Fruit fly (Drosophila melanogaster) whole organism, embryonic: ENCODE measurements around the gene CG2794.

Experiments used
- Antp ChIP-seq: fragments of 200-800 bp; sonication (Bioruptor generic); optimal IDR thresholded peaks from 3 replicates; lab custom pipeline; 2016; ENCODE audit warnings: missing biosample characterization, missing genetic modification characterization
- Asciz ChIP-seq: fragments of 200-800 bp; sonication (Bioruptor generic); optimal IDR thresholded peaks from 2 replicates; lab custom pipeline; 2017; ENCODE audit warnings: missing biosample characterization, mild to moderate bottlenecking, missing genetic modification characterization, missing genetic modification reagents
- Atf-2 ChIP-seq: fragments of 200-800 bp; sonication (Bioruptor generic); optimal IDR thresholded peaks from 2 replicates; lab custom pipeline; 2016; ENCODE audit warnings: missing biosample characterization, missing genetic modification characterization
- Blimp-1 ChIP-seq: fragments of 200-800 bp; sonication (Bioruptor generic); optimal IDR thresholded peaks from 3 replicates; lab custom pipeline; 2018; ENCODE audit warnings: missing biosample characterization, missing genetic modification characterization, mild to moderate bottlenecking, moderate library complexity, missing genetic modification reagents
- C15 ChIP-seq: fragments of 200-800 bp; sonication (Bioruptor generic); IDR thresholded peaks from 3 replicates; pipeline ENCODE4 v1.3.6; 2022; ENCODE audit warnings: missing biosample characterization, missing genetic modification characterization
- CG10543 ChIP-seq: fragments of 200-800 bp; sonication (Bioruptor generic); optimal IDR thresholded peaks from 3 replicates; lab custom pipeline; 2017; ENCODE audit warnings: missing biosample characterization, mild to moderate bottlenecking, missing genetic modification characterization, moderate library complexity
- CG11560 ChIP-seq: fragments of 200-800 bp; sonication (Bioruptor generic); IDR thresholded peaks from 3 replicates; pipeline ENCODE4 v1.3.6; 2022; ENCODE audit warnings: missing biosample characterization, missing genetic modification characterization
- CG12299 ChIP-seq: fragments of 200-800 bp; sonication (Bioruptor generic); optimal IDR thresholded peaks from 2 replicates; lab custom pipeline; 2018; ENCODE audit warnings: missing biosample characterization, mild to moderate bottlenecking, missing genetic modification characterization
- CG14965 ChIP-seq: fragments of 200-800 bp; sonication (Bioruptor generic); optimal IDR thresholded peaks from 2 replicates; lab custom pipeline; 2016; ENCODE audit warnings: missing biosample characterization, missing genetic modification characterization, borderline replicate concordance
- CG1529 ChIP-seq: fragments of 200-800 bp; sonication (Bioruptor generic); optimal IDR thresholded peaks from 3 replicates; lab custom pipeline; 2018; ENCODE audit warnings: missing biosample characterization, missing genetic modification characterization
- CG16779 ChIP-seq: fragments of 200-800 bp; sonication (Bioruptor generic); IDR thresholded peaks from 2 replicates; pipeline ENCODE4 v1.3.6; 2022; ENCODE audit warnings: missing biosample characterization, missing genetic modification characterization
- CG17385 ChIP-seq: fragments of 200-800 bp; sonication (Bioruptor generic); optimal IDR thresholded peaks from 3 replicates; lab custom pipeline; 2018; ENCODE audit warnings: missing biosample characterization, mild to moderate bottlenecking, missing genetic modification characterization
- CG17612 ChIP-seq: fragments of 200-800 bp; sonication (Bioruptor generic); IDR thresholded peaks from 2 replicates; pipeline ENCODE4 v1.3.6; 2022; ENCODE audit warnings: missing biosample characterization, missing genetic modification characterization
- CG1792 ChIP-seq: fragments of 200-800 bp; sonication (Bioruptor generic); optimal IDR thresholded peaks from 2 replicates; lab custom pipeline; 2016; ENCODE audit warnings: missing biosample characterization, missing genetic modification characterization
- CG2129 ChIP-seq: fragments of 200-800 bp; sonication (Bioruptor generic); IDR thresholded peaks from 2 replicates; pipeline ENCODE4 v1.3.6; 2022; ENCODE audit warnings: missing biosample characterization, missing genetic modification characterization; ENCODE audit not compliant: partially characterized antibody
- CG30403 ChIP-seq: fragments of 200-800 bp; sonication (Bioruptor generic); optimal IDR thresholded peaks from 3 replicates; lab custom pipeline; 2016; ENCODE audit warnings: missing biosample characterization, missing genetic modification characterization
- CG3065 ChIP-seq: fragments of 200-800 bp; sonication (Bioruptor generic); optimal IDR thresholded peaks from 2 replicates; lab custom pipeline; 2016; ENCODE audit warnings: missing biosample characterization, missing genetic modification characterization
- CG34224 ChIP-seq: fragments of 200-800 bp; sonication (Bioruptor generic); IDR thresholded peaks from 3 replicates; pipeline ENCODE4 v1.3.6; 2022; ENCODE audit warnings: missing biosample characterization, missing genetic modification characterization; ENCODE audit not compliant: partially characterized antibody
- CG3838 ChIP-seq: fragments of 200-800 bp; sonication (Bioruptor generic); optimal IDR thresholded peaks from 3 replicates; lab custom pipeline; 2016; ENCODE audit warnings: missing biosample characterization, missing genetic modification characterization
- CG3995 ChIP-seq: fragments of 200-800 bp; sonication (Bioruptor generic); optimal IDR thresholded peaks from 3 replicates; lab custom pipeline; 2016; ENCODE audit warnings: missing biosample characterization, missing genetic modification characterization
- CG5245 ChIP-seq: fragments of 200-800 bp; sonication (Bioruptor generic); optimal IDR thresholded peaks from 3 replicates; lab custom pipeline; 2016; ENCODE audit warnings: missing biosample characterization, missing genetic modification characterization
- CG8478 ChIP-seq: fragments of >200 bp; optimal IDR thresholded peaks from 2 replicates; lab custom pipeline; 2018
- CG9817 ChIP-seq: fragments of 200-800 bp; sonication (Bioruptor generic); optimal IDR thresholded peaks from 2 replicates; lab custom pipeline; 2018; ENCODE audit warnings: missing biosample characterization, mild to moderate bottlenecking, missing genetic modification characterization, moderate library complexity
- Camta ChIP-seq: fragments of 200-800 bp; sonication (Bioruptor generic); optimal IDR thresholded peaks from 2 replicates; lab custom pipeline; 2016; ENCODE audit warnings: missing biosample characterization, missing genetic modification characterization
- Dad ChIP-seq: fragments of 200-800 bp; sonication (Bioruptor generic); optimal IDR thresholded peaks from 3 replicates; lab custom pipeline; 2016; ENCODE audit warnings: missing biosample characterization, missing genetic modification characterization
- Dip3 ChIP-seq: fragments of 200-800 bp; sonication (Bioruptor generic); optimal IDR thresholded peaks from 3 replicates; lab custom pipeline; 2016; ENCODE audit warnings: missing biosample characterization, missing genetic modification characterization
- Elba2 ChIP-seq: fragments of 200-800 bp; sonication (Bioruptor generic); optimal IDR thresholded peaks from 3 replicates; lab custom pipeline; 2016; ENCODE audit warnings: missing biosample characterization, missing genetic modification characterization
- Fer3 ChIP-seq: fragments of 200-800 bp; sonication (Bioruptor generic); optimal IDR thresholded peaks from 2 replicates; lab custom pipeline; 2018; ENCODE audit warnings: missing biosample characterization, mild to moderate bottlenecking, missing genetic modification characterization, moderate library complexity
- Gsc ChIP-seq: fragments of 200-800 bp; sonication (Bioruptor generic); IDR thresholded peaks from 2 replicates; pipeline ENCODE4 v1.3.6; 2022; ENCODE audit warnings: missing biosample characterization, missing genetic modification characterization
- Hr3 ChIP-seq: fragments of 200-800 bp; sonication (Bioruptor generic); optimal IDR thresholded peaks from 3 replicates; lab custom pipeline; 2016; ENCODE audit warnings: missing biosample characterization, missing genetic modification characterization
- Max ChIP-seq: fragments of 200-800 bp; sonication (Bioruptor generic); optimal IDR thresholded peaks from 2 replicates; lab custom pipeline; 2016; ENCODE audit warnings: missing biosample characterization, mild to moderate bottlenecking, missing genetic modification characterization
- Oaz ChIP-seq: fragments of 200-800 bp; sonication (Bioruptor generic); IDR thresholded peaks from 2 replicates; pipeline ENCODE4 v1.3.6; 2022; ENCODE audit warnings: missing biosample characterization, missing genetic modification characterization
- Oli ChIP-seq: fragments of 200-800 bp; sonication (Bioruptor generic); optimal IDR thresholded peaks from 2 replicates; lab custom pipeline; 2018; ENCODE audit warnings: missing biosample characterization, mild to moderate bottlenecking, missing genetic modification characterization, moderate library complexity
- Side ChIP-seq: fragments of 200-800 bp; sonication (Bioruptor generic); optimal IDR thresholded peaks from 2 replicates; lab custom pipeline; 2016; ENCODE audit warnings: missing biosample characterization, missing genetic modification characterization
- Taf1 ChIP-seq: fragments of 200-800 bp; sonication (Bioruptor generic); IDR thresholded peaks from 2 replicates; pipeline ENCODE4 v1.3.6; 2022; ENCODE audit warnings: missing biosample characterization, missing genetic modification characterization
- bcd ChIP-seq: fragments of 200-800 bp; sonication (Bioruptor generic); optimal IDR thresholded peaks from 2 replicates; lab custom pipeline; 2017; ENCODE audit warnings: missing biosample characterization, mild to moderate bottlenecking, missing genetic modification characterization
- corto ChIP-seq: fragments of 200-800 bp; sonication (Bioruptor generic); optimal IDR thresholded peaks from 2 replicates; lab custom pipeline; 2016; ENCODE audit warnings: missing biosample characterization, mild to moderate bottlenecking, missing genetic modification characterization, moderate library complexity
- gfzf ChIP-seq: fragments of 200-800 bp; sonication (Bioruptor generic); optimal IDR thresholded peaks from 2 replicates; lab custom pipeline; 2016; ENCODE audit warnings: missing biosample characterization, mild to moderate bottlenecking, missing genetic modification characterization, moderate library complexity
- inv ChIP-seq: fragments of 200-800 bp; sonication (Bioruptor generic); IDR thresholded peaks from 2 replicates; pipeline ENCODE4 v1.3.6; 2022; ENCODE audit warnings: missing biosample characterization, missing genetic modification characterization; ENCODE audit not compliant: partially characterized antibody
- nau ChIP-seq: fragments of 200-800 bp; sonication (Bioruptor generic); optimal IDR thresholded peaks from 3 replicates; lab custom pipeline; 2017; ENCODE audit warnings: missing biosample characterization, mild to moderate bottlenecking, missing genetic modification characterization, missing genetic modification reagents
- nerfin-2 ChIP-seq: fragments of 200-800 bp; sonication (Bioruptor generic); IDR thresholded peaks from 2 replicates; pipeline ENCODE4 v1.3.6; 2022; ENCODE audit warnings: missing biosample characterization, missing genetic modification characterization; ENCODE audit not compliant: partially characterized antibody
- pita ChIP-seq: fragments of 200-800 bp; sonication (Bioruptor generic); optimal IDR thresholded peaks from 2 replicates; lab custom pipeline; 2017; ENCODE audit warnings: missing biosample characterization, mild to moderate bottlenecking, missing genetic modification characterization
- pros ChIP-seq: fragments of 200-800 bp; sonication (Bioruptor generic); optimal IDR thresholded peaks from 3 replicates; lab custom pipeline; 2019; ENCODE audit warnings: missing biosample characterization, mild to moderate bottlenecking, missing genetic modification characterization, moderate library complexity
- repo ChIP-seq: fragments of 200-800 bp; sonication (Bioruptor generic); optimal IDR thresholded peaks from 2 replicates; lab custom pipeline; 2016; ENCODE audit warnings: missing biosample characterization, missing genetic modification characterization
- shn ChIP-seq: fragments of 200-800 bp; sonication (Bioruptor generic); optimal IDR thresholded peaks from 3 replicates; lab custom pipeline; 2016; ENCODE audit warnings: missing biosample characterization, missing genetic modification characterization
- slou ChIP-seq: fragments of 200-800 bp; sonication (Bioruptor generic); optimal IDR thresholded peaks from 3 replicates; lab custom pipeline; 2016; ENCODE audit warnings: missing biosample characterization, missing genetic modification characterization
- sqz ChIP-seq: fragments of 200-800 bp; sonication (Bioruptor generic); optimal IDR thresholded peaks from 3 replicates; lab custom pipeline; 2018; ENCODE audit warnings: missing biosample characterization, mild to moderate bottlenecking, missing genetic modification characterization
- stwl ChIP-seq: fragments of 200-800 bp; sonication (Bioruptor generic); optimal IDR thresholded peaks from 3 replicates; lab custom pipeline; 2018; ENCODE audit warnings: missing biosample characterization, mild to moderate bottlenecking, missing genetic modification characterization, moderate library complexity
- unc-4 ChIP-seq: fragments of 200-800 bp; sonication (Bioruptor generic); IDR thresholded peaks from 2 replicates; pipeline ENCODE4 v1.3.6; 2022; ENCODE audit warnings: missing biosample characterization, missing genetic modification characterization; ENCODE audit not compliant: partially characterized antibody
- zf30C ChIP-seq: fragments of 200-800 bp; sonication (Bioruptor generic); optimal IDR thresholded peaks from 3 replicates; lab custom pipeline; 2018; ENCODE audit warnings: missing biosample characterization, mild to moderate bottlenecking, missing genetic modification characterization

Gene CG2794

dm6 chr2L:544444-545179 lies 19.4 kb upstream of the CG2794 start, which contains the start of the genes Spp and nAChRbeta3 (continued):
- no peak for TF ChIP-seq corto
- TF ChIP-seq Max, result no peak
- no peak for TF ChIP-seq Antp (GFP tag; lab: Kevin White, UChicago)
- TF ChIP-seq CG30403 (GFP tag; lab: Kevin White, UChicago), result no peak
- no peak for TF ChIP-seq CG17385 (GFP tag; lab: Kevin White, UChicago)
- no peak for TF ChIP-seq CG3995 (GFP tag; lab: Kevin White, UChicago)
- no peak for TF ChIP-seq CG8478 (lab: Kevin White, UChicago)
- TF ChIP-seq inv (GFP tag; lab: Robert Waterston, UW), result peak; percentile 22; the same call in 1 of the 2 replicates
- no peak for TF ChIP-seq CG12299 (tag; lab: Kevin White, UChicago)
- TF ChIP-seq CG3065, result no peak
- TF ChIP-seq Side, result no peak
- no peak for TF ChIP-seq CG14965 (GFP tag; lab: Kevin White, UChicago)
- no peak for TF ChIP-seq shn
- TF ChIP-seq Asciz (GFP tag; lab: Kevin White, UChicago), result no peak
- TF ChIP-seq CG9817 (tag; lab: Kevin White, UChicago), result no peak
- TF ChIP-seq pros (GFP tag; lab: Kevin White, UChicago), result no peak
- TF ChIP-seq slou, result no peak
- TF ChIP-seq C15, result no peak
- TF ChIP-seq Fer3 (tag; lab: Kevin White, UChicago), result no peak
- no peak for TF ChIP-seq Oli (tag; lab: Kevin White, UChicago)
- TF ChIP-seq CG1792 (GFP tag; lab: Kevin White, UChicago), result no peak
- TF ChIP-seq Dad (GFP tag; lab: Kevin White, UChicago), result no peak
- no peak for TF ChIP-seq Elba2 (GFP tag; lab: Kevin White, UChicago)
- TF ChIP-seq Oaz (GFP tag; lab: Robert Waterston, UW), result no peak
- no peak for TF ChIP-seq CG11560 (tag; lab: Robert Waterston, UW)
- peak; percentile 29 for TF ChIP-seq stwl (tag; lab: Kevin White, UChicago)
- TF ChIP-seq zf30C, result no peak
- TF ChIP-seq Atf-2 (GFP tag; lab: Kevin White, UChicago), result no peak
- peak; percentile 79 for TF ChIP-seq gfzf (GFP tag; lab: Kevin White, UChicago)
- no peak for TF ChIP-seq Hr3 (GFP tag; lab: Kevin White, UChicago)
- no peak for TF ChIP-seq CG1529 (GFP tag; lab: Kevin White, UChicago)
- 0 out of 2 replicates have a peak, but pooled peaks have one; percentile 14 for TF ChIP-seq CG2129 (GFP tag; lab: Robert Waterston, UW)
- no peak for TF ChIP-seq repo
- TF ChIP-seq nau (GFP tag; lab: Kevin White, UChicago), result no peak
- peak; percentile 61 for TF ChIP-seq unc-4 (GFP tag; lab: Robert Waterston, UW)
- TF ChIP-seq pita (GFP tag; lab: Kevin White, UChicago), result no peak
- TF ChIP-seq CG5245, result no peak
- no peak for TF ChIP-seq bcd (GFP tag; lab: Kevin White, UChicago)
- TF ChIP-seq Gsc (GFP tag; lab: Robert Waterston, UW), result no peak
- TF ChIP-seq nerfin-2 (GFP tag; lab: Robert Waterston, UW), result peak; percentile 51; the same call in 1 of the 2 replicates
- no peak for TF ChIP-seq CG16779
- no peak for TF ChIP-seq Dip3 (GFP tag; lab: Kevin White, UChicago)
- TF ChIP-seq CG17612 (GFP tag; lab: Robert Waterston, UW), result no peak
- no peak for TF ChIP-seq CG3838 (GFP tag; lab: Kevin White, UChicago)
- TF ChIP-seq Blimp-1, result no peak
- no peak for TF ChIP-seq sqz
- no peak for TF ChIP-seq Taf1 (GFP tag; lab: Robert Waterston, UW)
- no peak for TF ChIP-seq CG10543
- TF ChIP-seq CG34224 (GFP tag; lab: Robert Waterston, UW), result peak; percentile 61
- TF ChIP-seq Camta (GFP tag; lab: Kevin White, UChicago), result no peak
